Fruit fly (Drosophila melanogaster) whole organism, prepupa: ENCODE data around the gene CG1785.

Experiments used
- Blimp-1 ChIP-seq: fragments of 200-800 bp; sonication (Bioruptor generic); optimal IDR thresholded peaks from 3 replicates; lab custom pipeline; 2017; ENCODE audit warnings: missing biosample characterization, missing genetic modification characterization, mild to moderate bottlenecking, moderate library complexity, missing genetic modification reagents
- CG10631 ChIP-seq: fragments of 200-800 bp; sonication (Bioruptor generic); optimal IDR thresholded peaks from 2 replicates; lab custom pipeline; 2016; ENCODE audit warnings: missing biosample characterization, missing genetic modification characterization
- CG11294 ChIP-seq: fragments of 200-800 bp; sonication (Bioruptor generic); IDR thresholded peaks from 2 replicates; pipeline ENCODE4 v1.3.6; 2022; ENCODE audit warnings: missing biosample characterization, missing genetic modification characterization
- CG11762 ChIP-seq: fragments of 200-800 bp; sonication (Bioruptor generic); optimal IDR thresholded peaks from 3 replicates; lab custom pipeline; 2016; ENCODE audit warnings: missing biosample characterization, missing genetic modification characterization; ENCODE audit not compliant: insufficient read depth
- CG11902 ChIP-seq: fragments of 200-800 bp; sonication (Bioruptor generic); optimal IDR thresholded peaks from 3 replicates; lab custom pipeline; 2016; ENCODE audit warnings: missing biosample characterization, missing genetic modification characterization
- CG15336 ChIP-seq: fragments of 200-800 bp; sonication (Bioruptor generic); IDR thresholded peaks from 2 replicates; pipeline ENCODE4 v1.3.6; 2022; ENCODE audit warnings: missing biosample characterization, missing genetic modification characterization
- CG1621 ChIP-seq: fragments of 200-800 bp; sonication (Bioruptor generic); optimal IDR thresholded peaks from 3 replicates; lab custom pipeline; 2018; ENCODE audit warnings: missing biosample characterization, mild to moderate bottlenecking, missing genetic modification characterization
- CG16779 ChIP-seq: fragments of 200-800 bp; sonication (Bioruptor generic); optimal IDR thresholded peaks from 3 replicates; lab custom pipeline; 2017; ENCODE audit warnings: missing biosample characterization, mild to moderate bottlenecking, missing genetic modification characterization
- CG31627 ChIP-seq: fragments of 200-800 bp; sonication (Bioruptor generic); optimal IDR thresholded peaks from 3 replicates; lab custom pipeline; 2016; ENCODE audit warnings: missing biosample characterization, missing genetic modification characterization
- CG34406 ChIP-seq: fragments of 200-800 bp; sonication (Bioruptor generic); optimal IDR thresholded peaks from 3 replicates; lab custom pipeline; 2016; ENCODE audit warnings: missing biosample characterization, missing genetic modification characterization
- CG4318 ChIP-seq: fragments of 200-800 bp; sonication (Bioruptor generic); optimal IDR thresholded peaks from 3 replicates; lab custom pipeline; 2017; ENCODE audit warnings: missing biosample characterization, mild to moderate bottlenecking, missing genetic modification characterization
- CG6163 ChIP-seq: fragments of 200-800 bp; sonication (Bioruptor generic); IDR thresholded peaks from 3 replicates; pipeline ENCODE4 v1.3.6; 2022; ENCODE audit warnings: missing biosample characterization, missing genetic modification characterization
- CG6792 ChIP-seq: fragments of 200-800 bp; sonication (Bioruptor generic); optimal IDR thresholded peaks from 3 replicates; lab custom pipeline; 2016; ENCODE audit warnings: missing biosample characterization, missing genetic modification characterization
- CG6808 ChIP-seq: fragments of 200-800 bp; sonication (Bioruptor generic); optimal IDR thresholded peaks from 3 replicates; lab custom pipeline; 2017; ENCODE audit warnings: missing biosample characterization, missing genetic modification characterization, mild to moderate bottlenecking, moderate library complexity, missing genetic modification reagents
- CG6854 ChIP-seq: fragments of 200-800 bp; sonication (Bioruptor generic); optimal IDR thresholded peaks from 2 replicates; lab custom pipeline; 2017; ENCODE audit warnings: missing biosample characterization, mild to moderate bottlenecking, missing genetic modification characterization
- CG7368 ChIP-seq: fragments of 200-800 bp; sonication (Bioruptor generic); optimal IDR thresholded peaks from 3 replicates; lab custom pipeline; 2016; ENCODE audit warnings: missing biosample characterization, missing genetic modification characterization
- CG8319 ChIP-seq: fragments of 200-800 bp; sonication (Bioruptor generic); optimal IDR thresholded peaks from 3 replicates; lab custom pipeline; 2016; ENCODE audit warnings: missing biosample characterization, missing genetic modification characterization
- CG8632 ChIP-seq: fragments of 200-800 bp; sonication (Bioruptor generic); optimal IDR thresholded peaks from 3 replicates; lab custom pipeline; 2016; ENCODE audit warnings: missing biosample characterization, missing genetic modification characterization
- CG9139 ChIP-seq: fragments of 200-800 bp; sonication (Bioruptor generic); optimal IDR thresholded peaks from 3 replicates; lab custom pipeline; 2017; ENCODE audit warnings: missing biosample characterization, mild to moderate bottlenecking, missing genetic modification characterization
- Eip75B ChIP-seq: fragments of 200-800 bp; sonication (Bioruptor generic); optimal IDR thresholded peaks from 3 replicates; lab custom pipeline; 2016; ENCODE audit warnings: missing biosample characterization, missing genetic modification characterization
- Eip93F ChIP-seq: fragments of 200-800 bp; sonication (Bioruptor generic); optimal IDR thresholded peaks from 2 replicates; lab custom pipeline; 2016; ENCODE audit warnings: missing biosample characterization, mild to moderate bottlenecking, missing genetic modification characterization
- Ets21C ChIP-seq: fragments of 200-800 bp; sonication (Bioruptor generic); optimal IDR thresholded peaks from 3 replicates; lab custom pipeline; 2016; ENCODE audit warnings: missing biosample characterization, missing genetic modification characterization
- Ets96B ChIP-seq: fragments of 200-800 bp; optimal IDR thresholded peaks from 2 replicates; lab custom pipeline; 2019; ENCODE audit warnings: missing biosample characterization, mild to moderate bottlenecking, missing genetic modification characterization, moderate library complexity
- Hr39 ChIP-seq: fragments of 200-800 bp; sonication (Bioruptor generic); optimal IDR thresholded peaks from 2 replicates; lab custom pipeline; 2016; ENCODE audit warnings: missing biosample characterization, missing genetic modification characterization
- Hr4 ChIP-seq: fragments of 200-800 bp; sonication (Bioruptor generic); optimal IDR thresholded peaks from 3 replicates; lab custom pipeline; 2016; ENCODE audit warnings: missing biosample characterization, missing genetic modification characterization
- Lpt ChIP-seq: fragments of 200-800 bp; sonication (Bioruptor generic); optimal IDR thresholded peaks from 3 replicates; lab custom pipeline; 2016; ENCODE audit warnings: missing biosample characterization, missing genetic modification characterization
- Met ChIP-seq: fragments of 200-800 bp; sonication (Bioruptor generic); optimal IDR thresholded peaks from 3 replicates; lab custom pipeline; 2016; ENCODE audit warnings: missing biosample characterization, missing genetic modification characterization
- OdsH ChIP-seq: fragments of 200-800 bp; sonication (Bioruptor generic); optimal IDR thresholded peaks from 3 replicates; lab custom pipeline; 2016; ENCODE audit warnings: missing biosample characterization, missing genetic modification characterization
- Sox102F ChIP-seq: fragments of 200-800 bp; sonication (Bioruptor generic); optimal IDR thresholded peaks from 2 replicates; lab custom pipeline; 2016; ENCODE audit warnings: missing biosample characterization, mild to moderate bottlenecking, missing genetic modification characterization
- Sox14 ChIP-seq: fragments of 200-800 bp; sonication (Bioruptor generic); optimal IDR thresholded peaks from 3 replicates; lab custom pipeline; 2016; ENCODE audit warnings: missing biosample characterization, missing genetic modification characterization
- Sox15 ChIP-seq: fragments of 200-800 bp; sonication (Bioruptor generic); optimal IDR thresholded peaks from 3 replicates; lab custom pipeline; 2016; ENCODE audit warnings: missing biosample characterization, missing genetic modification characterization
- achi ChIP-seq: fragments of 200-800 bp; sonication (Bioruptor generic); optimal IDR thresholded peaks from 3 replicates; lab custom pipeline; 2016; ENCODE audit warnings: missing biosample characterization, missing genetic modification characterization
- cyc ChIP-seq: fragments of 200-800 bp; sonication (Bioruptor generic); optimal IDR thresholded peaks from 3 replicates; lab custom pipeline; 2016; ENCODE audit warnings: missing biosample characterization, missing genetic modification characterization
- dac ChIP-seq: fragments of 200-800 bp; sonication (Bioruptor generic); optimal IDR thresholded peaks from 2 replicates; lab custom pipeline; 2017; ENCODE audit warnings: missing biosample characterization, mild to moderate bottlenecking, missing genetic modification characterization
- eg ChIP-seq: fragments of 200-800 bp; sonication (Bioruptor generic); IDR thresholded peaks from 3 replicates; pipeline ENCODE4 v1.3.6; 2022; ENCODE audit warnings: missing biosample characterization, missing genetic modification characterization
- esn ChIP-seq: fragments of 200-800 bp; sonication (Bioruptor generic); optimal IDR thresholded peaks from 2 replicates; lab custom pipeline; 2016; ENCODE audit warnings: missing biosample characterization, mild to moderate bottlenecking, missing genetic modification characterization, moderate library complexity
- fd59A ChIP-seq: fragments of 200-800 bp; sonication (Bioruptor generic); optimal IDR thresholded peaks from 2 replicates; lab custom pipeline; 2017; ENCODE audit warnings: missing biosample characterization, mild to moderate bottlenecking, missing genetic modification characterization, missing genetic modification reagents
- fd85E ChIP-seq: fragments of 200-800 bp; sonication (Bioruptor generic); optimal IDR thresholded peaks from 3 replicates; lab custom pipeline; 2016; ENCODE audit warnings: missing biosample characterization, missing genetic modification characterization
- fkh ChIP-seq: fragments of 200-800 bp; sonication (Bioruptor generic); optimal IDR thresholded peaks from 3 replicates; lab custom pipeline; 2017; ENCODE audit warnings: missing biosample characterization, mild to moderate bottlenecking, missing genetic modification characterization, moderate library complexity
- net ChIP-seq: fragments of 200-800 bp; sonication (Bioruptor generic); optimal IDR thresholded peaks from 3 replicates; lab custom pipeline; 2016; ENCODE audit warnings: missing biosample characterization, missing genetic modification characterization
- pdm3 ChIP-seq: fragments of 200-800 bp; sonication (Bioruptor generic); optimal IDR thresholded peaks from 3 replicates; lab custom pipeline; 2016; ENCODE audit warnings: missing biosample characterization, missing genetic modification characterization
- salr ChIP-seq, 2 experiments: fragments of 200-800 bp; sonication (Bioruptor generic); optimal IDR thresholded peaks; 3 replicates each; lab custom pipeline; 2016 to 2018; ENCODE audit warnings: missing biosample characterization in 2 of 2, missing genetic modification characterization in 2 of 2, mild to moderate bottlenecking in 1 of 2
- spab ChIP-seq: fragments of 200-800 bp; sonication (Bioruptor generic); optimal IDR thresholded peaks from 2 replicates; lab custom pipeline; 2017; ENCODE audit warnings: missing biosample characterization, mild to moderate bottlenecking, missing genetic modification characterization, missing genetic modification reagents
- ss ChIP-seq, 2 experiments: fragments of 200-800 bp; sonication (Bioruptor generic); optimal IDR thresholded peaks; 2 replicates in 1 of 2; 3 replicates in 1 of 2; lab custom pipeline; 2017 to 2018; ENCODE audit warnings: mild to moderate bottlenecking in 2 of 2, missing biosample characterization in 2 of 2, missing genetic modification characterization in 2 of 2, moderate library complexity in 1 of 2
- svp ChIP-seq: fragments of 200-800 bp; sonication (Bioruptor generic); peaks from one replicate; lab custom pipeline; 2016; ENCODE audit warnings: missing biosample characterization, missing genetic modification characterization
- topi ChIP-seq: fragments of 200-800 bp; sonication (Bioruptor generic); optimal IDR thresholded peaks from 3 replicates; lab custom pipeline; 2016; ENCODE audit warnings: missing biosample characterization, missing genetic modification characterization
- vri ChIP-seq: fragments of 200-800 bp; sonication (Bioruptor generic); optimal IDR thresholded peaks from 3 replicates; lab custom pipeline; 2016; ENCODE audit warnings: missing biosample characterization, mild to moderate bottlenecking, missing genetic modification characterization

CG1785 gene

DNA sequence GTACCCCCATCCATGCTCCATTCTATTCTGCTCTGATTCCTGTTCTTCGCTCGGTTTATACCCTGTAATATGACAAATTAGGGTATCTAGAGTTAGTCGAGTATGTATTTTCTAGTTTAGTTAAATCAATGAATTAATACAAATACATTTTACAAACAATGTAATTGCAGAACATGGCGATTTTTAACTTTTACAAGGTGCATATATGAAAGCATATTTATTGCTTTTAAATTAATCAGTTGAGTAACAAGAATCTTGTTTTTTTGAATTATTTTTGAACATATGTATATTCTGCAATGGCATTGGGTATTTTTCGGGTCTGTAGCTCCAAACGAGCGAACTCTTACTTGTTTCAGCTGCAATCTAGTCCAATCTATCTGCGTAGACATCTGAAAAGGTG lies 32.9 kb downstream of the CG1785 start (continued):
- no peak for TF ChIP-seq fd85E
- no peak for TF ChIP-seq fkh (GFP tag; lab: Kevin White, UChicago)
- peak in 1 of 2 experiments; percentile 37 for TF ChIP-seq salr (GFP tag; optimal IDR thresholded peaks at IDR 0.05; lab: Kevin White, UChicago)
- TF ChIP-seq Sox14 (GFP tag; lab: Kevin White, UChicago), result peak; percentile 20
- TF ChIP-seq Sox15 (GFP tag; lab: Kevin White, UChicago), result no peak
- TF ChIP-seq CG6792 (GFP tag; lab: Kevin White, UChicago), result no peak
- peak; percentile 26 for TF ChIP-seq Eip75B
- TF ChIP-seq CG6854 (GFP tag; lab: Kevin White, UChicago), result no peak
- peak; percentile 28 for TF ChIP-seq achi (GFP tag; lab: Kevin White, UChicago)
- peak; percentile 15; the same call in 1 of the 2 replicates for TF ChIP-seq CG15336 (GFP tag; lab: Robert Waterston, UW)
- TF ChIP-seq, all 60 proteins: peak for 22

DNA sequence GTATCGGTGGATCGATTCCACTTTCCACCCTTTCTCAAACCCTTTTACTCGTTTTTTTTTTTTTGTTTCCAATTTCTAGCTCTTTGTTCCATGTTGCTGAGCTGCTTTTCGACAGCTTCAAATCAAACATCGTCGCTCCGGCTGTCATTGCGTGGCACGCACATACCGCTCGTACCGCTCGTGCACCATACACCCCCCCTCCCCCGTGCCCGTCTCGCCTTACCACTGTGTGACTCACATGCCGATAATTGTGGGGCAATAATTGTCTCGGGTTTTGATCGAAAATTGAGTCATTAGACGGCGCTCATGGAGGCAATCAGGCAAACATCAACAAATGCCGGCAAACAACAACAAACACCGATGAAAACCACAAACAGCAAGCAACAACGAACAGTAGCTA lies 39.0 kb downstream of the CG1785 start:
- TF ChIP-seq Lpt (no peak), CG6808 (GFP tag; lab: Kevin White, UChicago) (no peak), cyc (GFP tag; lab: Kevin White, UChicago) (no peak), Eip93F (GFP tag; lab: Kevin White, UChicago) (no peak), CG34406 (GFP tag; lab: Kevin White, UChicago) (no peak), CG10631 (no peak), CG16779 (no peak), CG6854 (GFP tag; lab: Kevin White, UChicago) (no peak), OdsH (GFP tag; lab: Kevin White, UChicago) (no peak), CG9139 (no peak), CG31627 (GFP tag; lab: Kevin White, UChicago) (no peak), Ets21C (no peak), CG8632 (GFP tag; lab: Kevin White, UChicago) (no peak), Ets96B (tag; lab: Kevin White, UChicago) (no peak), CG6163 (no peak), svp (no peak), CG11902 (GFP tag; lab: Kevin White, UChicago) (no peak), CG1621 (tag; lab: Kevin White, UChicago) (no peak)

DNA sequence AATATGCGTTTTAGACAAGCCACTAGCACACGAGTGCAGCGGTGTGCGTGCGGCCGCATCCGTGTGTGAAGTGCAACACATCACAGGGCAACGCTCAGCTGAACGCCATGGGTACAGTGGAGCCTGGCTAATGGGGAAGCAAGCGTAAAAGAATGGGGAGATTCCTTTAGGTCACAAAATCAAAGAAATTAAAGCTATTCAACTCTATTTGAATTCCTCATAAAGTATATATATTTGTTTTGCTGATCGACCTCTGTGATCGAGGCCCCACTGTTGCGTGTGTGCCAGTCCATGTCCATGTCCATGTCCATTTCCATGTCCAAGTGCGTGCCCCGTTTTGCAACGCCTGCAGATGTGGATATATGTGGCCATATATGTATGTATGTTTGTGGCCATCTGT lies 40.6 kb downstream of the CG1785 start:
- no peak for TF ChIP-seq dac (GFP tag; lab: Kevin White, UChicago)
- peak; percentile 67 for TF ChIP-seq fd59A (GFP tag; lab: Kevin White, UChicago)
- peak; percentile 22 for TF ChIP-seq CG8319 (GFP tag; lab: Kevin White, UChicago)
- TF ChIP-seq CG10631, result peak; percentile 70
- peak; percentile 26 for TF ChIP-seq CG8632 (GFP tag; lab: Kevin White, UChicago)
- TF ChIP-seq Hr39 (GFP tag; lab: Kevin White, UChicago), result peak; percentile 56
- TF ChIP-seq CG1621 (tag; lab: Kevin White, UChicago), result peak; percentile 60
- TF ChIP-seq Ets96B (tag; lab: Kevin White, UChicago), result peak; percentile 70
- TF ChIP-seq CG7368, result peak; percentile 42
- peak; percentile 66 for TF ChIP-seq spab (GFP tag; lab: Kevin White, UChicago)
- TF ChIP-seq pdm3 (GFP tag; lab: Kevin White, UChicago), result peak; percentile 59
- peak; percentile 71 for TF ChIP-seq CG6808 (GFP tag; lab: Kevin White, UChicago)
- peak; percentile 12 for TF ChIP-seq Sox102F (GFP tag; lab: Kevin White, UChicago)
- TF ChIP-seq CG11294 (GFP tag; lab: Robert Waterston, UW), result 0 out of 2 replicates have a peak, but pooled peaks have one; percentile 33
- peak; percentile 61 for TF ChIP-seq topi (GFP tag; lab: Kevin White, UChicago)
- peak; percentile 53 for TF ChIP-seq CG15336 (GFP tag; lab: Robert Waterston, UW)
- peak; percentile 65 for TF ChIP-seq OdsH (GFP tag; lab: Kevin White, UChicago)
- peak; percentile 49 for TF ChIP-seq CG11762 (GFP tag; lab: Kevin White, UChicago)
- peak; percentile 59 for TF ChIP-seq Met (GFP tag; lab: Kevin White, UChicago)
- peak; percentile 46 for TF ChIP-seq esn (GFP tag; lab: Kevin White, UChicago)
- peak; percentile 15 for TF ChIP-seq net (GFP tag; lab: Kevin White, UChicago)
- peak; percentile 31 for TF ChIP-seq CG4318
- no peak for TF ChIP-seq fkh (GFP tag; lab: Kevin White, UChicago)
- TF ChIP-seq vri, result peak; percentile 10
- peak; percentile 2 for TF ChIP-seq CG6854 (GFP tag; lab: Kevin White, UChicago)
- no peak for TF ChIP-seq Eip93F (GFP tag; lab: Kevin White, UChicago)
- TF ChIP-seq Hr4 (GFP tag; lab: Kevin White, UChicago), result peak; percentile 55
- peak; percentile 77 for TF ChIP-seq svp
- TF ChIP-seq Blimp-1 (GFP tag; lab: Kevin White, UChicago), result no peak
- peak; percentile 32 for TF ChIP-seq Sox15 (GFP tag; lab: Kevin White, UChicago)
- peak; percentile 63 for TF ChIP-seq eg (GFP tag; lab: Robert Waterston, UW)
- TF ChIP-seq ss (GFP tag; optimal IDR thresholded peaks at IDR 0.05; lab: Kevin White, UChicago), result peak; percentile 78 to 92
- TF ChIP-seq CG11902 (GFP tag; lab: Kevin White, UChicago), result peak; percentile 47
